Worm (Caenorhabditis elegans) whole organism, L4 larva: ENCODE results near the gene srj-37.

Source experiments
- D1046.2 ChIP-seq: fragments of 200-800 bp; sonication (Bioruptor generic); IDR thresholded peaks from 2 replicates; pipeline ENCODE4 v1.3.6; 2022; ENCODE audit warnings: missing genetic modification characterization, missing compliant biosample characterization
- F49E8.2 ChIP-seq: sonication (generic microtip); optimal IDR thresholded peaks from 2 replicates; lab custom pipeline; 2016; ENCODE audit warnings: missing compliant biosample characterization, mild to moderate bottlenecking, missing genetic modification characterization, borderline replicate concordance
- R02D3.7 ChIP-seq: fragments of 150-350 bp; sonication (generic microtip); optimal IDR thresholded peaks from 3 replicates; lab custom pipeline; 2014; ENCODE audit warnings: missing biosample characterization, missing genetic modification characterization
- T26A8.4 ChIP-seq: fragments of 200-800 bp; sonication (Bioruptor generic); IDR thresholded peaks from 2 replicates; pipeline ENCODE4 v1.3.6; 2022; ENCODE audit warnings: missing genetic modification characterization, missing compliant biosample characterization
- Y105C5A.15 ChIP-seq: fragments of 200-800 bp; sonication (Bioruptor generic); IDR thresholded peaks from 2 replicates; pipeline ENCODE4 v1.3.6; 2022; ENCODE audit warnings: missing genetic modification characterization, missing compliant biosample characterization
- Y5F2A.4 ChIP-seq: fragments of 200-800 bp; sonication (Bioruptor generic); optimal IDR thresholded peaks from 2 replicates; lab custom pipeline; 2018; ENCODE audit warnings: mild to moderate bottlenecking, missing genetic modification characterization, missing compliant biosample characterization
- aha-1 ChIP-seq: fragments of 150-350 bp; peaks from one replicate; lab custom pipeline; 2014; ENCODE audit warnings: missing biosample characterization, missing genetic modification characterization
- attf-4 ChIP-seq: sonication (generic microtip); optimal IDR thresholded peaks from 3 replicates; lab custom pipeline; 2017; ENCODE audit warnings: missing biosample characterization, missing genetic modification characterization
- ceh-20 ChIP-seq: fragments of 200-800 bp; sonication (Bioruptor generic); IDR thresholded peaks from 2 replicates; pipeline ENCODE4 v1.3.6; 2022; ENCODE audit warnings: missing genetic modification reagents, missing genetic modification characterization, missing compliant biosample characterization
- ceh-62 ChIP-seq: sonication (generic microtip); optimal IDR thresholded peaks from 2 replicates; lab custom pipeline; 2017; ENCODE audit warnings: missing biosample characterization, missing genetic modification characterization
- ces-1 ChIP-seq: fragments of 150-350 bp; sonication (generic microtip); optimal IDR thresholded peaks from 4 replicates; lab custom pipeline; 2014; ENCODE audit warnings: missing biosample characterization, missing genetic modification reagents, missing genetic modification characterization
- cey-2 ChIP-seq: sonication (generic microtip); optimal IDR thresholded peaks from 3 replicates; lab custom pipeline; 2017; ENCODE audit warnings: missing genetic modification characterization, mild to moderate bottlenecking, missing compliant biosample characterization, antibody characterized with exemption, borderline replicate concordance; ENCODE audit not compliant: insufficient read depth
- daf-12 ChIP-seq: fragments of 150-350 bp; optimal IDR thresholded peaks from 2 replicates; lab custom pipeline; 2014; ENCODE audit warnings: missing biosample characterization, missing genetic modification reagents, missing genetic modification characterization
- daf-16 ChIP-seq, 3 experiments: sonication (generic microtip); optimal IDR thresholded peaks; 2 replicates each; lab custom pipeline; 2016 to 2017; ENCODE audit warnings: missing genetic modification characterization in 3 of 3, missing genetic modification reagents in 3 of 3, mild to moderate bottlenecking in 2 of 3, missing compliant biosample characterization in 2 of 3, missing biosample characterization in 1 of 3, moderate library complexity in 1 of 3
- daf-19 ChIP-seq: fragments of 200-800 bp; sonication (Bioruptor generic); conservative IDR thresholded peaks from 2 replicates; pipeline ENCODE4 v1.3.6; 2022; ENCODE audit warnings: missing genetic modification characterization, missing compliant biosample characterization
- dmd-6 ChIP-seq: fragments of 200-800 bp; sonication (Bioruptor generic); IDR thresholded peaks from 2 replicates; pipeline ENCODE4 v1.3.6; 2022; ENCODE audit warnings: missing genetic modification reagents, missing genetic modification characterization, missing compliant biosample characterization
- dmd-8 ChIP-seq: fragments of 200-800 bp; sonication (Bioruptor generic); IDR thresholded peaks from 2 replicates; pipeline ENCODE4 v1.3.6; 2022; ENCODE audit warnings: missing genetic modification characterization, missing compliant biosample characterization
- duxl-1 ChIP-seq: sonication (generic microtip); optimal IDR thresholded peaks from 2 replicates; lab custom pipeline; 2016; ENCODE audit warnings: mild to moderate bottlenecking, missing genetic modification characterization, moderate library complexity, missing compliant biosample characterization; ENCODE audit not compliant: poor library complexity
- egl-27 ChIP-seq: sonication (generic microtip); optimal IDR thresholded peaks from 3 replicates; lab custom pipeline; 2017; ENCODE audit warnings: missing biosample characterization, missing genetic modification reagents, missing genetic modification characterization
- egl-43 ChIP-seq: fragments of 200-800 bp; sonication (Bioruptor generic); IDR thresholded peaks from 2 replicates; pipeline ENCODE4 v1.3.6; 2022; ENCODE audit warnings: missing genetic modification reagents, missing genetic modification characterization, missing compliant biosample characterization
- gei-8 ChIP-seq: fragments of 200-800 bp; sonication (Bioruptor generic); optimal IDR thresholded peaks from 2 replicates; lab custom pipeline; 2018; ENCODE audit warnings: mild to moderate bottlenecking, missing genetic modification characterization, missing compliant biosample characterization
- hlh-30 ChIP-seq: sonication (generic microtip); optimal IDR thresholded peaks from 2 replicates; lab custom pipeline; 2017; ENCODE audit warnings: antibody characterized with exemption, mild to moderate bottlenecking, missing genetic modification characterization, missing compliant biosample characterization; ENCODE audit not compliant: insufficient read depth
- hmg-1.1 ChIP-seq: fragments of 200-800 bp; sonication (Bioruptor generic); IDR thresholded peaks from 2 replicates; pipeline ENCODE4 v1.3.6; 2022; ENCODE audit warnings: missing genetic modification reagents, missing genetic modification characterization, missing compliant biosample characterization
- lim-7 ChIP-seq: fragments of 200-800 bp; sonication (Bioruptor generic); IDR thresholded peaks from 2 replicates; pipeline ENCODE4 v1.3.6; 2022; ENCODE audit warnings: missing genetic modification characterization, missing compliant biosample characterization
- lin-13 ChIP-seq: fragments of 150-350 bp; optimal IDR thresholded peaks from 2 replicates; lab custom pipeline; 2014; ENCODE audit warnings: missing biosample characterization, missing genetic modification reagents, missing genetic modification characterization
- lin-15B ChIP-seq: fragments of 150-350 bp; sonication (generic microtip); optimal IDR thresholded peaks from 3 replicates; lab custom pipeline; 2014; ENCODE audit warnings: missing biosample characterization, missing genetic modification characterization
- lin-29 ChIP-seq: fragments of 200-800 bp; sonication (Bioruptor generic); IDR thresholded peaks from 2 replicates; pipeline ENCODE4 v1.3.6; 2022; ENCODE audit warnings: missing genetic modification reagents, missing genetic modification characterization, missing compliant biosample characterization
- mdl-1 ChIP-seq, 2 experiments: fragments of 150-350 bp in 1 of 2; sonication (generic microtip) in 1 of 2; optimal IDR thresholded peaks; 2 replicates each; lab custom pipeline; 2014 to 2017; ENCODE audit warnings: missing biosample characterization in 2 of 2, missing genetic modification characterization in 2 of 2
- mdt-29 ChIP-seq: fragments of 200-800 bp; sonication (Bioruptor generic); IDR thresholded peaks from 2 replicates; pipeline ENCODE4 v1.3.6; 2022; ENCODE audit warnings: missing genetic modification reagents, missing genetic modification characterization, missing compliant biosample characterization
- mxl-2 ChIP-seq: fragments of 200-800 bp; sonication (Bioruptor generic); conservative IDR thresholded peaks from 2 replicates; pipeline ENCODE4 v1.3.6; 2022; ENCODE audit warnings: missing genetic modification reagents, missing genetic modification characterization, missing compliant biosample characterization
- nhr-102 ChIP-seq: sonication (generic microtip); optimal IDR thresholded peaks from 2 replicates; lab custom pipeline; 2016; ENCODE audit warnings: mild to moderate bottlenecking, missing genetic modification characterization, moderate library complexity, missing compliant biosample characterization
- nhr-25 ChIP-seq: sonication (generic microtip); optimal IDR thresholded peaks from 2 replicates; lab custom pipeline; 2017; ENCODE audit warnings: missing genetic modification characterization, mild to moderate bottlenecking, missing compliant biosample characterization, antibody characterized with exemption, moderate library complexity, borderline replicate concordance; ENCODE audit not compliant: insufficient read depth
- nhr-28 ChIP-seq: fragments of 150-350 bp; optimal IDR thresholded peaks from 2 replicates; lab custom pipeline; 2014; ENCODE audit warnings: missing biosample characterization, missing genetic modification characterization
- nhr-6 ChIP-seq: fragments of 150-350 bp; optimal IDR thresholded peaks from 2 replicates; lab custom pipeline; 2014; ENCODE audit warnings: missing biosample characterization, missing genetic modification characterization
- nhr-77 ChIP-seq: fragments of 150-350 bp; optimal IDR thresholded peaks from 2 replicates; lab custom pipeline; 2014; ENCODE audit warnings: missing biosample characterization, missing genetic modification characterization
- php-3 ChIP-seq: fragments of 200-800 bp; sonication (Bioruptor generic); IDR thresholded peaks from 2 replicates; pipeline ENCODE4 v1.3.6; 2022; ENCODE audit warnings: missing genetic modification reagents, missing genetic modification characterization, missing compliant biosample characterization
- skn-1 ChIP-seq: fragments of 150-350 bp; optimal IDR thresholded peaks from 2 replicates; lab custom pipeline; 2014; ENCODE audit warnings: missing biosample characterization, missing genetic modification characterization
- spr-1 ChIP-seq: sonication (generic microtip); optimal IDR thresholded peaks from 2 replicates; lab custom pipeline; 2016; ENCODE audit warnings: mild to moderate bottlenecking, missing genetic modification characterization, missing compliant biosample characterization
- tra-1 ChIP-seq: fragments of 200-800 bp; sonication (Bioruptor generic); IDR thresholded peaks from 2 replicates; pipeline ENCODE4 v1.3.6; 2022; ENCODE audit warnings: missing genetic modification reagents, missing genetic modification characterization, missing compliant biosample characterization
- unc-39 ChIP-seq: sonication (generic microtip); optimal IDR thresholded peaks from 2 replicates; lab custom pipeline; 2017; ENCODE audit warnings: missing biosample characterization, missing genetic modification characterization
- vab-7 ChIP-seq: fragments of 200-800 bp; sonication (Bioruptor generic); IDR thresholded peaks from 2 replicates; pipeline ENCODE4 v1.3.6; 2022; ENCODE audit warnings: missing genetic modification reagents, missing genetic modification characterization, missing compliant biosample characterization
- zag-1 ChIP-seq: fragments of 150-350 bp; optimal IDR thresholded peaks from 2 replicates; lab custom pipeline; 2014; ENCODE audit warnings: missing biosample characterization, missing genetic modification characterization
- zip-2 ChIP-seq: fragments of 150-350 bp; optimal IDR thresholded peaks from 2 replicates; lab custom pipeline; 2014; ENCODE audit warnings: missing biosample characterization, missing genetic modification characterization

Gene srj-37

ce11 chrV:657678-658077 is 19.2 kb downstream of the srj-37 start, which contains the start of gene srh-246:
Gene srh-246, minus strand, starts transcription at chrV:657778.
- TF ChIP-seq F49E8.2 (tag; lab: Kevin White, UChicago) (no peak), gei-8 (GFP tag; lab: Kevin White, UChicago) (no peak), nhr-102 (tag; lab: Kevin White, UChicago) (no peak), Y5F2A.4 (GFP tag; lab: Kevin White, UChicago) (no peak), R02D3.7 (tag; lab: Kevin White, UChicago) (no peak), lin-29 (GFP tag; lab: Robert Waterston, UW) (no peak), nhr-77 (tag; lab: Kevin White, UChicago) (no peak), dmd-6 (GFP tag; lab: Robert Waterston, UW) (no peak), zag-1 (no peak), attf-4 (tag; lab: Kevin White, UChicago) (no peak), hlh-30 (tag; lab: Kevin White, UChicago) (no peak)

- TF ChIP-seq lim-7 (GFP tag; lab: Robert Waterston, UW): peak; percentile 59; the same call in 1 of the 2 replicates
These were observed 19.7 kb downstream of the srj-37 start for ce11 chrV:658140-658539.

ce11 chrV:660210-660609 is 21.8 kb downstream of the srj-37 start, which contains the start of gene F31F4.17:
Gene F31F4.17, minus strand, starts transcription at chrV:660310.
- TF ChIP-seq lin-29 (GFP tag; lab: Robert Waterston, UW): no peak
- no peak for TF ChIP-seq nhr-25

ce11 chrV:664337-664847 is 26.0 kb downstream of the srj-37 start, which contains the start of the genes F31F4.11 and srh-266:
Gene F31F4.11, minus strand, starts transcription at chrV:664437.
Gene srh-266, plus strand, starts transcription at chrV:664797.
- TF ChIP-seq mxl-2 (GFP tag; lab: Robert Waterston, UW) (no peak), ces-1 (GFP tag; lab: Kevin White, UChicago) (no peak), lin-15B (tag; lab: Kevin White, UChicago) (no peak), D1046.2 (no peak), tra-1 (GFP tag; lab: Robert Waterston, UW) (no peak), egl-27 (tag; lab: Kevin White, UChicago) (no peak), vab-7 (GFP tag; lab: Robert Waterston, UW) (no peak), F49E8.2 (tag; lab: Kevin White, UChicago) (no peak), cey-2 (tag; lab: Kevin White, UChicago) (no peak), dmd-8 (GFP tag; lab: Robert Waterston, UW) (no peak), skn-1 (tag; lab: Kevin White, UChicago) (no peak), nhr-6 (tag; lab: Kevin White, UChicago) (no peak), Y105C5A.15 (GFP tag; lab: Robert Waterston, UW) (no peak), mdt-29 (GFP tag; lab: Robert Waterston, UW) (no peak), daf-16 (GFP tag; optimal IDR thresholded peaks at IDR 0.05; lab: Kevin White, UChicago) (no peak), daf-16 (tag; optimal IDR thresholded peaks at IDR 0.05; lab: Kevin White, UChicago) (no peak), lin-13 (GFP tag; lab: Kevin White, UChicago) (no peak), egl-43 (GFP tag; lab: Robert Waterston, UW) (no peak), ceh-20 (GFP tag; lab: Robert Waterston, UW) (no peak), spr-1 (no peak)

ce11 chrV:667459-667858 is 29.0 kb downstream of the srj-37 start, which contains the start of gene nhr-180:
Gene nhr-180, minus strand, starts transcription at chrV:667510.
- no peak for TF ChIP-seq zip-2 (tag; lab: Kevin White, UChicago)
- TF ChIP-seq T26A8.4 (GFP tag; lab: Robert Waterston, UW): no peak
- peak; percentile 39 for TF ChIP-seq nhr-28 (tag; lab: Kevin White, UChicago)
- peak; percentile 37 to 74 for TF ChIP-seq mdl-1 (tag; optimal IDR thresholded peaks at IDR 0.05; lab: Kevin White, UChicago)
- peak; percentile 61; the same call in 1 of the 2 replicates for TF ChIP-seq dmd-6 (GFP tag; lab: Robert Waterston, UW)
- TF ChIP-seq daf-19 (GFP tag; lab: Robert Waterston, UW): no peak
- TF ChIP-seq aha-1 (tag; lab: Kevin White, UChicago): peak; percentile 13
- no peak for TF ChIP-seq daf-12
- peak; percentile 58 for TF ChIP-seq duxl-1
- no peak for TF ChIP-seq php-3
- TF ChIP-seq hmg-1.1: 0 out of 2 replicates have a peak, but pooled peaks have one; percentile 12
- no peak for TF ChIP-seq lin-13 (GFP tag; lab: Kevin White, UChicago)
- TF ChIP-seq unc-39 (tag; lab: Kevin White, UChicago): no peak
- TF ChIP-seq cey-2 (tag; lab: Kevin White, UChicago): no peak
- no peak for TF ChIP-seq ceh-62 (tag; lab: Kevin White, UChicago)
